Worm (Caenorhabditis elegans): ENCODE data around the gene T19H5.6.

ce11 chrII:9474367-9475105 lies 4.5 kb upstream of the T19H5.6 start, which contains the start of the genes chil-25 and chil-26:
- TF ChIP-seq cog-1 (tag; optimal IDR thresholded peaks at IDR 0.05) (no peak), flt-1 (GFP tag; IDR thresholded peaks at IDR 0.05) (no peak)
